Worm (Caenorhabditis elegans): ENCODE data around the gene swan-2.

Gene swan-2

DNA sequence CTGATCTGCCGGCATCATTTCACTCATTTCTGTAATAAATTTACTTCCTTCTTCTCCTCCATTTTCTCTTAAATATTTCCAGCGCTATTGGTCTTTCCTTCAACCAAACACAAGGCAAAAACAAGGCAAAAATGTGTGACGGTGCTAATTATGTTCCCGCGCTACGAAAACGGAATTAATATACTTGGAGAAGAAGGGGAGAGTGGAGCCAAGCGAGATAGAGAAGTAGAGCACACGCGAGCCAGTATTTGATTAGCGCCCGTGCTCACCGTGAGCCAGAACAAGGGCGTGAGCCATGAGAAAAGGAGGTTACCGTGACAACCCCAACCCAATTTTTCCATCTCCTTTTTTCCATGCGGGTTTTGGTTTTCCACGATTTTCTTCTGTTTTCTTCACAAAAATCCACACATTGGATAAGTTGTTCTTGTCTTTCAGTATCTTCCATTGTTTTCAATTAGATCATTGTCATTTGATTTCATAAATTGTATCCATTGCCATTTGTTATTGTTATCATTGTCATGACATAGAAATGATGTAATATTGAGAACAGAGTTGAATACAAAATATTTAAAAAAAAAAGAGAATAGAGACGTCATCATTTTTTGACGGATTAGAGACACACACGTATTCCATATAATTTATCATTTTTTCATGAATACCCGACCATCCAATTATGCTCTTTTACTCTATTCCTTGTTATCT, 41.5 kb downstream of the swan-2 start, which contains the start of gene F20G2.6:
Gene F20G2.6, plus strand, starts transcription at position 652 of the 702 bp plus-strand sequence.
- TF ChIP-seq madf-2 (tag; optimal IDR thresholded peaks at IDR 0.05) (no peak), ceh-22 (tag; optimal IDR thresholded peaks at IDR 0.05) (no peak), elt-4 (tag; optimal IDR thresholded peaks at IDR 0.05) (no peak)

DNA sequence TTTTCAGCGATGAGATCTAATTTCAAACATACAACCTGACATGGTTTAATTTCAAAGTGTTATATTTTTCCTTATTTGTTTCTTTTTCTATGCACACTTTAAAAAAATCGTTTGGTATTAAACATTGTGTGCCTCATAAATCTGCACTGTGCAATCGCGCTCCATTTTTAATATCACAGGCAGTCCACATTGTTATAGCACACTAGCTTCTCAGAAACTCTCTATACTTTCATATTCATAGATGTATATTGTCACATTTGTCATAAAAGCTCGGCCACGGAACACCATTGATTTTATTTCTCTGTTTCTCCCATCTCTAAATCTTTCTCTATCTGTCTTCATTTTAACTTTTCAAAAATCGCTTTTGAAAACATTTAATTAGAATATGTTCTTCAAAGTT, 46.7 kb downstream of the swan-2 start:
- TF ChIP-seq ceh-48 (tag; optimal IDR thresholded peaks at IDR 0.05), result peak; percentile 22
- peak; percentile 9 for TF ChIP-seq unc-55 (GFP tag; optimal IDR thresholded peaks at IDR 0.05)
- TF ChIP-seq hlh-15 (tag; optimal IDR thresholded peaks at IDR 0.05), result no peak
- TF ChIP-seq pha-2 (tag; optimal IDR thresholded peaks at IDR 0.05), result no peak
- TF ChIP-seq unc-42 (tag; optimal IDR thresholded peaks at IDR 0.05), result peak; percentile 11
- TF ChIP-seq ref-2 (tag; optimal IDR thresholded peaks at IDR 0.05), result no peak

DNA sequence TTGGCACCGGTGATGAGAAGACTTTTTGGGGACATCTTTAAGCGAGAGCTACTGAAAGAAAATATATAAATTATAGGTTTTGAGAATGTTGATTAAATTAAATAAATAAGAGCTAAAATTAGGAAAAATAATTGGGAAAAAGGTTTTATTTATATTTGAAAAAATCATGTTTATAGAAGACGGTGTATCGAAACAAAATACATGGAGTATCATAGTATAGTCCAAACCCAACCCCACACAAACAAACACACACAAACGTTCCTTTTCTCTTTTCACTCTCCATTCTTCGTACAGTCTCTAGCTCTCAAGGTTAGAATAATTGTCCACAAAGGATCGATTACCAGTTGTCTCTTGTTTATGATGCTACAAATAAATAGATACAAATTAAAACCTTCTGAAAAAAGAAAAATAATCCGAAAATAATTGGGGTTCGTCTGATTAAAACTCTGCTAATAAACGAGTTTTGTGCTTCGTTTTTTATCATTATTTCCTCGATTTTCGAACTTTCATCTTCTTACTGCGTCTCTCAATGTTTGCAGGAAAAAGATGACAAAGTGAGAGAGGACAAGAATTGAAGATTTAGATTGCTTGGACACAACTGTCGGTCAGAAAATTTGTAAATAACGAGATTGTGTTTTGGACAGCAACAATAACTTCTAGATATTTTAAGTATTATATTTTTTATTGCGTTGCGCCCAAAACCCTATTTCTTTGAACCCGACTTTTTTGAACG, 47.6 kb downstream of the swan-2 start, which contains the start of gene F20G2.2:
Gene F20G2.2, minus strand, starts transcription at position 51 of the 733 bp plus-strand sequence.
- no peak for TF ChIP-seq pat-9 (tag; optimal IDR thresholded peaks at IDR 0.05)
- no peak for TF ChIP-seq rnt-1 (tag; optimal IDR thresholded peaks at IDR 0.05)
- no peak for TF ChIP-seq zip-5 (tag; optimal IDR thresholded peaks at IDR 0.05)
- no peak for TF ChIP-seq sdc-2 (tag; optimal IDR thresholded peaks at IDR 0.05)
- no peak for TF ChIP-seq hlh-30 (tag; optimal IDR thresholded peaks at IDR 0.05; ENCODE audit: insufficient read depth)
- TF ChIP-seq dmd-4 (tag; optimal IDR thresholded peaks at IDR 0.05; ENCODE audit: borderline replicate concordance), result no peak
- no peak for TF ChIP-seq eyg-1 (tag; optimal IDR thresholded peaks at IDR 0.05)
- no peak for TF ChIP-seq ets-4 (tag; optimal IDR thresholded peaks at IDR 0.05)
- no peak for TF ChIP-seq hlh-6 (tag; optimal IDR thresholded peaks at IDR 0.05)
- no peak for TF ChIP-seq ceh-6 (GFP tag; optimal IDR thresholded peaks at IDR 0.05)
- no peak for TF ChIP-seq pha-2 (tag; optimal IDR thresholded peaks at IDR 0.05)

DNA sequence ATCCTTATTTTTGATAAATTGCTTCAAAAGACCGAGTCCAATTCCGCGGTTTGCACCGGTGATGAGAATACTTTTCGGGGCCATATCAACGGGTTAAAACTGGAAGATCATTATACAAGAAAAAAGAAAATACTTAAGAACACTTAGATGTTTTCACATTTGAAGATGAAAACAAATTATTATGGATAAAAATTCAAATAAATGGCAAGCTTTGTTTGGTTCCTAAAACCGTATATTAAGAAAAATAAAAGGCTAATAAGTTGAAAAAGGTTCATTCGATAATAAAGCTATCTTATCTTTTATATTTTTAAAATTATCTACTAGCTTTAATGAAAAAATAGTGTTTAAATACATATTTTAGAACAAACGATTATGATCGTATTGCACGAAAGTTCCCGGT, 50.6 kb downstream of the swan-2 start, which contains the start of gene F20G2.1:
Gene F20G2.1, minus strand, starts transcription at position 101 of the 400 bp plus-strand sequence.
- no peak for TF ChIP-seq F13H6.1 (tag; optimal IDR thresholded peaks at IDR 0.05)
- no peak for TF ChIP-seq ceh-18 (tag; optimal IDR thresholded peaks at IDR 0.05)
- TF ChIP-seq sdc-2 (tag; optimal IDR thresholded peaks at IDR 0.05), result no peak
- TF ChIP-seq ceh-45 (GFP tag; IDR thresholded peaks at IDR 0.05), result no peak

DNA sequence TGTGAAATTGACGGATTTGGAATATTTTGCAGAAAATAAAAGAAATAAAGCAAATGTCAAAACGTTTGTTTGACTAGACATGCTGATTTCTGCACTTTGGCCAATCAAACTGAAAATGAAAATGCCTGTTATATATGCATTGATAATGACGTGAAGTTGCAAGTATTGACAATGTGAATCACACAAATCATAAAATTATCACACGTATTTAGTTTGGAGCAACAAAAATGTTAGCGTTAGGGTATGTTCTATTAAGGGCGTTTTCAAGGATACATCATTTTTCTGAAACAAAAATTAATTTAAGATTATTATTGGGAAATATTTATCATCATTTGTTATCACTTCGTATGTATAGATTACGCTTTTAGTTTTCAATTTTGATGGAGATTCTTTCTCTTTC, 52.3 kb downstream of the swan-2 start, which contains the start of gene cld-9:
Gene cld-9, minus strand, starts transcription at position 81 of the 400 bp plus-strand sequence.
- TF ChIP-seq tbx-7 (tag; optimal IDR thresholded peaks at IDR 0.05) (no peak), sox-2 (GFP tag; IDR thresholded peaks at IDR 0.05) (no peak), pha-2 (tag; optimal IDR thresholded peaks at IDR 0.05) (no peak), C38D4.7 (GFP tag; optimal IDR thresholded peaks at IDR 0.05) (no peak), K02D7.2 (tag; optimal IDR thresholded peaks at IDR 0.05) (no peak), ceh-18 (tag; optimal IDR thresholded peaks at IDR 0.05) (no peak), fkh-10 (GFP tag; optimal IDR thresholded peaks at IDR 0.05) (no peak), C08G9.2 (tag; optimal IDR thresholded peaks at IDR 0.05) (no peak), ceh-31 (tag; optimal IDR thresholded peaks at IDR 0.05) (no peak), ceh-22 (tag; optimal IDR thresholded peaks at IDR 0.05) (no peak), sdc-2 (tag; optimal IDR thresholded peaks at IDR 0.05) (no peak), hlh-13 (GFP tag; optimal IDR thresholded peaks at IDR 0.05) (no peak), pax-1 (tag; optimal IDR thresholded peaks at IDR 0.05) (no peak), elt-4 (tag; optimal IDR thresholded peaks at IDR 0.05) (no peak), ceh-24 (tag; optimal IDR thresholded peaks at IDR 0.05) (no peak), pha-4 (tag; optimal IDR thresholded peaks at IDR 0.05) (no peak)
